Fruit fly (Drosophila melanogaster) whole organism, wandering third instar larva: Measurements from ENCODE around the gene CG34265.
A peak's percentile ranks its signal among the peaks of the same experiment; 100 is the strongest.

Experiments used
- Hr78 ChIP-seq: fragments of >200 bp; optimal IDR thresholded peaks from 2 replicates; lab custom pipeline; 2017; ENCODE audit warnings: missing biosample characterization, missing genetic modification characterization
- Jra ChIP-seq: sonication (Bioruptor generic); optimal IDR thresholded peaks from 2 replicates; lab custom pipeline; 2016; ENCODE audit warnings: missing biosample characterization, missing genetic modification characterization
- Myc ChIP-seq: fragments of >200 bp; optimal IDR thresholded peaks from 2 replicates; lab custom pipeline; 2017
- ey ChIP-seq: fragments of 200-800 bp; sonication (Bioruptor generic); optimal IDR thresholded peaks from 2 replicates; lab custom pipeline; 2016; ENCODE audit warnings: missing biosample characterization, missing genetic modification characterization
- h ChIP-seq: fragments of 200-800 bp; sonication (Bioruptor generic); optimal IDR thresholded peaks from 3 replicates; lab custom pipeline; 2016; ENCODE audit warnings: missing biosample characterization, mild to moderate bottlenecking, missing genetic modification characterization
- pan ChIP-seq: fragments of >200 bp; optimal IDR thresholded peaks from 2 replicates; lab custom pipeline; 2017
- psq ChIP-seq: fragments of 200-800 bp; sonication (Bioruptor generic); optimal IDR thresholded peaks from 3 replicates; lab custom pipeline; 2017; ENCODE audit warnings: missing biosample characterization, mild to moderate bottlenecking, missing genetic modification characterization, moderate library complexity
- sage ChIP-seq: fragments of 200-800 bp; sonication (Bioruptor generic); optimal IDR thresholded peaks from 2 replicates; lab custom pipeline; 2016; ENCODE audit warnings: missing biosample characterization, mild to moderate bottlenecking, missing genetic modification characterization

dm6 chr3L:3225769-3226457 is 42.3 kb upstream of the CG34265 start:
- TF ChIP-seq h (GFP tag; lab: Kevin White, UChicago) (no peak), pan (lab: Kevin White, UChicago) (no peak), Jra (no peak), psq (GFP tag; lab: Kevin White, UChicago) (peak; percentile 66), sage (no peak), Hr78 (GFP tag; lab: Kevin White, UChicago) (no peak), ey (GFP tag; lab: Kevin White, UChicago) (no peak), Myc (lab: Kevin White, UChicago) (no peak)
